Fruit fly (Drosophila melanogaster): Measurements from ENCODE around the gene CG13116.

CG13116 gene

dm6 chr2L:9763212-9763869 is 33.6 kb downstream of the CG13116 start, which contains the start of the genes Taf11 and und (continued):
- TF ChIP-seq CG14860 (GFP tag; IDR thresholded peaks at IDR 0.05; ENCODE audit: partially characterized antibody) = peak; percentile 48; the same call in 1 of the 3 replicates
- TF ChIP-seq CG11456 (GFP tag; IDR thresholded peaks at IDR 0.05) = no peak
- TF ChIP-seq CG12155 (GFP tag; optimal IDR thresholded peaks at IDR 0.05) = peak; percentile 42
- TF ChIP-seq CG4707 (GFP tag; optimal IDR thresholded peaks at IDR 0.05) = no peak
- TF ChIP-seq Dp (GFP tag; optimal IDR thresholded peaks at IDR 0.05) = peak; percentile 37
- TF ChIP-seq CG34224 (GFP tag; IDR thresholded peaks at IDR 0.05; ENCODE audit: partially characterized antibody) = peak; percentile 47; the same call in 2 of the 3 replicates
- peak; percentile 3 for TF ChIP-seq Fer2 (tag; optimal IDR thresholded peaks at IDR 0.05)
- TF ChIP-seq CG5245 (GFP tag; optimal IDR thresholded peaks at IDR 0.05) = peak; percentile 18
- no peak for TF ChIP-seq CG8765 (GFP tag; IDR thresholded peaks at IDR 0.05)
- no peak for TF ChIP-seq ci (GFP tag; IDR thresholded peaks at IDR 0.05)
- TF ChIP-seq CG16779 (GFP tag; IDR thresholded peaks at IDR 0.05) = no peak
- no peak for TF ChIP-seq B-H2 (GFP tag; optimal IDR thresholded peaks at IDR 0.05)
- no peak for TF ChIP-seq CG2199 (GFP tag; IDR thresholded peaks at IDR 0.05)
- TF ChIP-seq CrebB (tag; optimal IDR thresholded peaks at IDR 0.05) = no peak
- no peak for TF ChIP-seq Lpt (GFP tag; optimal IDR thresholded peaks at IDR 0.05)
- peak; percentile 57; the same call in 1 of the 2 replicates for TF ChIP-seq Rfx (GFP tag; IDR thresholded peaks at IDR 0.05)
- no peak for TF ChIP-seq Usf (GFP tag; optimal IDR thresholded peaks at IDR 0.05)
- TF ChIP-seq Blimp-1 (GFP tag; optimal IDR thresholded peaks at IDR 0.05) = no peak
- TF ChIP-seq wek (GFP tag; optimal IDR thresholded peaks at IDR 0.05) = no peak
- peak; percentile 35 for TF ChIP-seq CG9817 (tag; optimal IDR thresholded peaks at IDR 0.05)
- 0 out of 3 replicates have a peak, but pooled peaks have one; percentile 47 for TF ChIP-seq Opbp (GFP tag; IDR thresholded peaks at IDR 0.05; ENCODE audit: partially characterized antibody)
- TF ChIP-seq cas (GFP tag; IDR thresholded peaks at IDR 0.05) = no peak
- no peak for TF ChIP-seq Atf-2 (GFP tag; optimal IDR thresholded peaks at IDR 0.05)
- TF ChIP-seq CG43689 (GFP tag; IDR thresholded peaks at IDR 0.05) = no peak
- no peak for TF ChIP-seq gsb (GFP tag; IDR thresholded peaks at IDR 0.05)
- TF ChIP-seq prd (optimal IDR thresholded peaks at IDR 0.05) = no peak
- peak; percentile 44; the same call in 1 of the 3 replicates for TF ChIP-seq prd (GFP tag; IDR thresholded peaks at IDR 0.05)
- no peak for TF ChIP-seq ac (GFP tag; optimal IDR thresholded peaks at IDR 0.05)
- peak; percentile 52 for TF ChIP-seq CG12391 (tag; optimal IDR thresholded peaks at IDR 0.05)
- TF ChIP-seq CG13424 (tag; optimal IDR thresholded peaks at IDR 0.05) = peak; percentile 47
- no peak for TF ChIP-seq jigr1 (GFP tag; IDR thresholded peaks at IDR 0.05)
- TF ChIP-seq CG10565 (GFP tag; optimal IDR thresholded peaks at IDR 0.05) = no peak
- no peak for TF ChIP-seq z (GFP tag; IDR thresholded peaks at IDR 0.05)
- TF ChIP-seq CG15514 (GFP tag; optimal IDR thresholded peaks at IDR 0.05) = peak; percentile 99
- TF ChIP-seq slbo (GFP tag; IDR thresholded peaks at IDR 0.05) = no peak; the same call in 1 of the 2 replicates
- TF ChIP-seq CG33557 (GFP tag; optimal IDR thresholded peaks at IDR 0.05) = peak; percentile 7
- peak; percentile 13 for TF ChIP-seq HHEX (GFP tag; optimal IDR thresholded peaks at IDR 0.05)
- TF ChIP-seq CG4854 (GFP tag; optimal IDR thresholded peaks at IDR 0.05) = no peak
- TF ChIP-seq CG34422 (GFP tag; IDR thresholded peaks at IDR 0.05) = peak; percentile 30; the same call in 2 of the 3 replicates
- no peak for TF ChIP-seq emc (GFP tag; optimal IDR thresholded peaks at IDR 0.05)
- TF ChIP-seq CG5180 (GFP tag; optimal IDR thresholded peaks at IDR 0.05) = no peak
- TF ChIP-seq CG42726 (GFP tag; IDR thresholded peaks at IDR 0.05; ENCODE audit: partially characterized antibody) = 0 out of 2 replicates have a peak, but pooled peaks have one; percentile 34
- TF ChIP-seq sqz (GFP tag; optimal IDR thresholded peaks at IDR 0.05) = no peak
- no peak for TF ChIP-seq CG14050 (GFP tag; IDR thresholded peaks at IDR 0.05)
- TF ChIP-seq CG18011 (GFP tag; optimal IDR thresholded peaks at IDR 0.05) = no peak
- no peak for TF ChIP-seq CG11723 (GFP tag; optimal IDR thresholded peaks at IDR 0.05)
- TF ChIP-seq Meics (GFP tag; optimal IDR thresholded peaks at IDR 0.05) = peak; percentile 46
- TF ChIP-seq CG12236 (GFP tag; optimal IDR thresholded peaks at IDR 0.05) = no peak
- TF ChIP-seq ATbp (GFP tag; optimal IDR thresholded peaks at IDR 0.05) = no peak
